Worm (Caenorhabditis elegans) whole organism, L3 larva: ENCODE data around the gene cpr-1.

Experiments
- egl-27 ChIP-seq: sonication (generic microtip); optimal IDR thresholded peaks from 4 replicates; lab custom pipeline; 2017; ENCODE audit warnings: missing biosample characterization, missing genetic modification reagents, missing genetic modification characterization
- fkh-10 ChIP-seq: sonication (generic microtip); optimal IDR thresholded peaks from 2 replicates; lab custom pipeline; 2017; ENCODE audit warnings: missing biosample characterization, missing genetic modification reagents, missing genetic modification characterization
- nhr-11 ChIP-seq: fragments of 150-350 bp; optimal IDR thresholded peaks from 2 replicates; lab custom pipeline; 2014; ENCODE audit warnings: missing biosample characterization, missing genetic modification characterization
- nhr-12 ChIP-seq: fragments of 150-350 bp; optimal IDR thresholded peaks from 2 replicates; lab custom pipeline; 2014; ENCODE audit warnings: missing biosample characterization, missing genetic modification characterization
- nhr-28 ChIP-seq: fragments of 150-350 bp; optimal IDR thresholded peaks from 2 replicates; lab custom pipeline; 2014; ENCODE audit warnings: missing biosample characterization, missing genetic modification characterization
- nhr-76 ChIP-seq: fragments of 150-350 bp; sonication (generic microtip); optimal IDR thresholded peaks from 5 replicates; lab custom pipeline; 2014; ENCODE audit warnings: missing biosample characterization, missing genetic modification characterization
- nhr-77 ChIP-seq: fragments of 150-350 bp; optimal IDR thresholded peaks from 2 replicates; lab custom pipeline; 2014; ENCODE audit warnings: missing biosample characterization, missing genetic modification characterization
- pha-4 ChIP-seq: fragments of 150-350 bp; optimal IDR thresholded peaks from 2 replicates; lab custom pipeline; 2014; ENCODE audit warnings: missing biosample characterization, missing genetic modification reagents, missing genetic modification characterization
- tbx-2 ChIP-seq: sonication (generic microtip); optimal IDR thresholded peaks from 2 replicates; lab custom pipeline; 2016; ENCODE audit warnings: mild to moderate bottlenecking, missing genetic modification characterization, missing compliant biosample characterization
- unc-62 ChIP-seq: fragments of 150-350 bp; sonication (generic microtip); optimal IDR thresholded peaks from 4 replicates; lab custom pipeline; 2014; ENCODE audit warnings: missing biosample characterization, missing genetic modification reagents, missing genetic modification characterization
- ztf-11 ChIP-seq: fragments of 150-350 bp; optimal IDR thresholded peaks from 2 replicates; lab custom pipeline; 2014; ENCODE audit warnings: missing biosample characterization, missing genetic modification characterization

- TF ChIP-seq fkh-10 (GFP tag; lab: Kevin White, UChicago) (no peak), nhr-11 (tag; lab: Kevin White, UChicago) (no peak), unc-62 (no peak), ztf-11 (tag; lab: Kevin White, UChicago) (no peak), pha-4 (tag; lab: Kevin White, UChicago) (no peak), tbx-2 (tag; lab: Kevin White, UChicago) (no peak), nhr-28 (tag; lab: Kevin White, UChicago) (no peak), nhr-12 (tag; lab: Kevin White, UChicago) (no peak), nhr-76 (tag; lab: Kevin White, UChicago) (no peak), nhr-77 (no peak), egl-27 (tag; lab: Kevin White, UChicago) (no peak)
Observed at ce11 chrV:11958343-11959291, 16.7 kb upstream of the cpr-1 start, which contains the start of gene F58H1.5.
